Fruit fly (Drosophila melanogaster): Measurements from ENCODE around the gene Ptpmeg.

The Ptpmeg gene

DNA sequence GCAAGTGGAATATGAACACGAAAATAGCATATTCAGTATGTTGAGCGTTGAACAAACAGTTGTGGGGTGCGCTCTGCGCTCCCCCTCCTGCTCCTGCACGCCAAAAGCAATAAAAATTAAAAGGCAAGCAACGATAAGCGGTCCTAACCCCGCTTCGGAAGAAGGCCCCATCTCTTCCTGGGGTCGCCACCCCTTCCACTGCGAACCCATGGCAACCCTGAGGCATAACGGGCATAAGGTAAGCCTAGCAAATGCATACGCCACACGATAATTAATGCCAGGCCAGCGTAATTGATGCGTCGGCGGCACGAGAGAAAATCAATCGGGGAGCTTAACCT, 20.5 kb downstream of the Ptpmeg start:
- TF ChIP-seq Hr78 (GFP tag; optimal IDR thresholded peaks at IDR 0.05) (no peak), CG32264 (GFP tag; optimal IDR thresholded peaks at IDR 0.05) (no peak), Dfd (GFP tag; optimal IDR thresholded peaks at IDR 0.05) (no peak), CG9705 (GFP tag; optimal IDR thresholded peaks at IDR 0.05) (no peak), sage (GFP tag; optimal IDR thresholded peaks at IDR 0.05) (no peak), Vsx2 (GFP tag; optimal IDR thresholded peaks at IDR 0.05; ENCODE audit: partially characterized antibody) (no peak), Abd-B (GFP tag; optimal IDR thresholded peaks at IDR 0.05) (no peak), OdsH (GFP tag; optimal IDR thresholded peaks at IDR 0.05) (no peak), jim (GFP tag; optimal IDR thresholded peaks at IDR 0.05) (no peak), N (GFP tag; optimal IDR thresholded peaks at IDR 0.05) (no peak), psq (GFP tag; optimal IDR thresholded peaks at IDR 0.05) (no peak), dmrt93B (GFP tag; optimal IDR thresholded peaks at IDR 0.05) (no peak)

DNA sequence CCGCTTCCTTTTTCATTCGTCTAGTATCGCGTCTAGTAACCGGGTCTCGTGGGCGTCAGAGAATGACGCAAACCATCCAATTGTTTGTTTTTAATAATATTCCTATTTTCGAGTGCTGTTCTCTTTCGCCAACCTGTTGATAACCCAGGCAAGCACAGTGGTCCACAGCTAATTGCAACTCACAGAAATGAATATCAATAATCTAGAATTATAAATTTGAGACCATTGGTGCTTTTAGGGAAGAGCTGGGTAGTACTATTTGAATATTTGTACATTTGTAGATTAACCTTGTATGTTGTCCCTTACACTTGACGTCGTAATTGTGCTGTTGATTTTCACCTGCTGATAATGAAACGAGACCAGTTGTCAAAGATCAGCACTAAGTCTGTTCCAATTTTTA, 21.9 kb downstream of the Ptpmeg start:
- TF ChIP-seq dmrt93B (GFP tag; optimal IDR thresholded peaks at IDR 0.05): no peak
- TF ChIP-seq Dfd (GFP tag; optimal IDR thresholded peaks at IDR 0.05): no peak
- peak; percentile 42 for TF ChIP-seq h (GFP tag; optimal IDR thresholded peaks at IDR 0.05)
- TF ChIP-seq foxo (GFP tag; optimal IDR thresholded peaks at IDR 0.05): peak in 1 of 2 experiments; percentile 39
- no peak for TF ChIP-seq HLH106 (tag; optimal IDR thresholded peaks at IDR 0.05)
- TF ChIP-seq br (GFP tag; optimal IDR thresholded peaks at IDR 0.05): peak; percentile 22
- TF ChIP-seq woc (GFP tag; optimal IDR thresholded peaks at IDR 0.05): peak; percentile 8
- peak; percentile 38 for TF ChIP-seq ey (GFP tag; optimal IDR thresholded peaks at IDR 0.05)
- no peak for TF ChIP-seq Vsx2 (GFP tag; optimal IDR thresholded peaks at IDR 0.05; ENCODE audit: partially characterized antibody)
- peak; percentile 44 for TF ChIP-seq rgr (GFP tag; optimal IDR thresholded peaks at IDR 0.05)
- no peak for TF ChIP-seq Sp1 (GFP tag; optimal IDR thresholded peaks at IDR 0.05)
- TF ChIP-seq fru (GFP tag; optimal IDR thresholded peaks at IDR 0.05): peak; percentile 25
- peak; percentile 25 for TF ChIP-seq OdsH (GFP tag; optimal IDR thresholded peaks at IDR 0.05)

DNA sequence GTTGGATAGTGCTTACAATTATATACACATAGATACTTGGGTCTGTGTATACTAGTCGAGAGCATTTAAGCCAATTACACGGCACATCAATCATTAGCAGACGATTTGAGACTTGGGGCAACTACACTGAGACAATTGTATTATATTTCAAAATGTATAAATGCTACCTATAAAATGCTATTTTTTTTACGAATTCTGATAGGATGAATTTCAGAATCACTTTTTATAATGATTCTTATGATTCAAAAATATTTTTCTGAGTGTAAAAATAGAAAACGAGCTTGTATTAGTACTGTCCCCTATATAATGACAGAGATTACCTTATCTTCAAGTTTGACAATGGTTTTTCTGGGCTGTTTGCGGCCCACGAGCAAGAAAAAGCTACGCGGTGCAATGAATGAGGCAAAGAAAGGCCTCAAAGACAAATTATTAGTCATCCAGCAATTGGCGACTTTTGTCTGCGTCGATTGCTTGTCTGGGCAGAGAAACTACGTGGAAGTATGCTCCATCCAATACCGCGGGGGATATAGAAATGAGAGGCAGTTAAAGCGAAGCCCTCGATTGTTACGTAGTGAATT, 22.8 kb downstream of the Ptpmeg start:
- peak; percentile 72 for TF ChIP-seq h (GFP tag; optimal IDR thresholded peaks at IDR 0.05)
- TF ChIP-seq ey (GFP tag; optimal IDR thresholded peaks at IDR 0.05): peak; percentile 58
- TF ChIP-seq foxo (GFP tag; optimal IDR thresholded peaks at IDR 0.05): peak in 1 of 2 experiments; percentile 82
- TF ChIP-seq rgr (GFP tag; optimal IDR thresholded peaks at IDR 0.05): peak; percentile 58
- TF ChIP-seq sv (GFP tag; optimal IDR thresholded peaks at IDR 0.05): peak; percentile 42
- TF ChIP-seq brk (GFP tag; optimal IDR thresholded peaks at IDR 0.05): no peak
- TF ChIP-seq dmrt93B (GFP tag; optimal IDR thresholded peaks at IDR 0.05): no peak
- TF ChIP-seq CG32264 (GFP tag; optimal IDR thresholded peaks at IDR 0.05): peak; percentile 11
- no peak for TF ChIP-seq woc (GFP tag; optimal IDR thresholded peaks at IDR 0.05)
- peak; percentile 44 for TF ChIP-seq psq (GFP tag; optimal IDR thresholded peaks at IDR 0.05)
- TF ChIP-seq Vsx2 (GFP tag; optimal IDR thresholded peaks at IDR 0.05; ENCODE audit: partially characterized antibody): no peak
- TF ChIP-seq OdsH (GFP tag; optimal IDR thresholded peaks at IDR 0.05): peak; percentile 52

DNA sequence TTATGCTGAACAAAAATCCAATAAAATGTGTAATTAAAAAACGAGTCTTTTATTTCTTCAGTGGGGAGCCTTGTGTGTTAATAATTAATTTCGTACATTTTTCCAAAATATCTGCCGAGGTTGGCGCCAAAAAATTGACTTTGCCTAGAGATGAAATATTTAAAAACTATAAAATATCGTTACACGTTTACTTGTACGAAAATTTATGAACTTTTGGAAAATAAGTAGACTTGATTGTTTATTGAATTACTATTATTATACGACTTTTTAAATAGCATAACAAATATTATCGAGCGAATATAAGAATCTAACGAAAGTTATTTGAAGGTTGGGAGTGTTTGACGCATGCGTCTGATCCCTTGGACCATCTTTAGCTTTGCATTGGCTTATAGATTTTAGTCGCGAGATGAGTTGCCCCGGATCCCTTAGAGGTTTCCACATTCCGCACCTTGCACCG, 28.1 kb downstream of the Ptpmeg start, which contains the start of gene CG1231:
Gene CG1231, plus strand, starts transcription at position 407 of the 457 bp plus-strand sequence.
- TF ChIP-seq h (GFP tag; optimal IDR thresholded peaks at IDR 0.05) (no peak), ey (GFP tag; optimal IDR thresholded peaks at IDR 0.05) (no peak), CG32264 (GFP tag; optimal IDR thresholded peaks at IDR 0.05) (no peak), usp (GFP tag; optimal IDR thresholded peaks at IDR 0.05) (no peak), HLH106 (tag; optimal IDR thresholded peaks at IDR 0.05) (no peak), dsf (GFP tag; optimal IDR thresholded peaks at IDR 0.05; ENCODE audit: borderline replicate concordance) (no peak), dl (GFP tag; optimal IDR thresholded peaks at IDR 0.05; ENCODE audit: insufficient read depth in 1 of 2, partially characterized antibody in 2 of 2) (no peak), woc (GFP tag; optimal IDR thresholded peaks at IDR 0.05) (no peak), Myc (optimal IDR thresholded peaks at IDR 0.05) (no peak), brk (GFP tag; optimal IDR thresholded peaks at IDR 0.05) (no peak)

DNA sequence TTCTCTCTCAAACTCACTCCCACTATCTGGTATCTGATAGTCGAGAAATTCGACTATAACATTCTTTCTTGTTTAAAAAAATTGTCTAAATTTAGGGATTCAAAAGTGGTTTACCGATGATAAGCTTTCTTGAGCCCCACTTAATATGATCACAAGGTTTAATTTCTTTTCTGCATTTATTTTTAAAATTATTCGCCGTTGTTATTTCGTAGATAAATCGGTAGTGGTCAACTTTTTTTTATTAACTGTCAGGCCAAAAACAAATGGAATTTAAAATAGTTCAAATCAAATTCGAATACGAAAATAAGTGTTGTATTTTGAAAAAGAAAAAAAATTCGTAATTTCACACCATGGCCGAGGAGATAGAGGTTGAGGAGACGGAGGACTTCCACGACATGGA, 29.8 kb downstream of the Ptpmeg start, which contains the start of gene Roc1b:
Gene Roc1b, plus strand, starts transcription at position 301 of the 400 bp plus-strand sequence.
- TF ChIP-seq Hr83 (GFP tag; optimal IDR thresholded peaks at IDR 0.05; ENCODE audit: poor library complexity, severe bottlenecking) (no peak), CG32264 (GFP tag; optimal IDR thresholded peaks at IDR 0.05) (no peak), pan (optimal IDR thresholded peaks at IDR 0.05) (no peak), brk (GFP tag; optimal IDR thresholded peaks at IDR 0.05) (no peak), CG9705 (GFP tag; optimal IDR thresholded peaks at IDR 0.05) (no peak), fru (GFP tag; optimal IDR thresholded peaks at IDR 0.05) (no peak), sage (GFP tag; optimal IDR thresholded peaks at IDR 0.05) (no peak), HLH106 (tag; optimal IDR thresholded peaks at IDR 0.05) (no peak), Jra (GFP tag; optimal IDR thresholded peaks at IDR 0.05) (no peak), rgr (GFP tag; optimal IDR thresholded peaks at IDR 0.05) (no peak), Myc (optimal IDR thresholded peaks at IDR 0.05) (no peak), Dif (GFP tag; optimal IDR thresholded peaks at IDR 0.05; ENCODE audit: partially characterized antibody) (no peak)

Data from whole organism, wandering third instar larva.